Worm (Caenorhabditis elegans): ENCODE data around the gene F38B6.2.
A peak's percentile ranks its signal among the peaks of the same experiment; 100 is the strongest.

Gene F38B6.2

DNA sequence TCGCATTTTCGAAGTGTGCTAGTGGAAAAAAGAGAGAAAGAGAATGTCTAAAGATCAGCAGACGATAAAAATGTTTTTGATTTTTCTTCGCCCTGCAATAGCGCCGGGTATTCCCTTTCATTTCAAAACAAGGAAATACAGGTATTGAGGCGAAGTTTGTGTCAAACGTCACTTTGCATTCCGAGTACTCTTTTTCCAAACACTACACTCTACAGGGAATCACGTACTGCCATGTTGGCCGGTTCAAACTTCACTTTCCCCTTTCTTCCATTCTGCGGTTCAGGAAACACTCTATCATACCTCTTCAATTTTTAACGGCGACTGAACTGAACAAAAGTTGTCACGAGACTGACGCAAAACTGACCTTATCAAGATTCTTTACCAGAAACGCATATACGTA is 40.2 kb downstream of the F38B6.2 start:
- TF ChIP-seq ceh-8 (GFP tag; optimal IDR thresholded peaks at IDR 0.05) (no peak), efl-3 (GFP tag; optimal IDR thresholded peaks at IDR 0.05) (no peak), fkh-4 (tag; optimal IDR thresholded peaks at IDR 0.05; ENCODE audit: borderline replicate concordance) (no peak), C34B4.2 (tag; optimal IDR thresholded peaks at IDR 0.05) (no peak), vab-15 (tag; optimal IDR thresholded peaks at IDR 0.05) (no peak), mab-9 (GFP tag; IDR thresholded peaks at IDR 0.05) (0 out of 2 replicates have a peak, but pooled peaks have one; percentile 8), sox-4 (tag; optimal IDR thresholded peaks at IDR 0.05) (no peak), blmp-1 (tag; optimal IDR thresholded peaks at IDR 0.05) (peak; percentile 80), zip-4 (GFP tag; optimal IDR thresholded peaks at IDR 0.05) (no peak), sptf-1 (tag; optimal IDR thresholded peaks at IDR 0.05) (no peak), nhr-90 (tag; optimal IDR thresholded peaks at IDR 0.05; ENCODE audit: poor library complexity) (no peak)

DNA sequence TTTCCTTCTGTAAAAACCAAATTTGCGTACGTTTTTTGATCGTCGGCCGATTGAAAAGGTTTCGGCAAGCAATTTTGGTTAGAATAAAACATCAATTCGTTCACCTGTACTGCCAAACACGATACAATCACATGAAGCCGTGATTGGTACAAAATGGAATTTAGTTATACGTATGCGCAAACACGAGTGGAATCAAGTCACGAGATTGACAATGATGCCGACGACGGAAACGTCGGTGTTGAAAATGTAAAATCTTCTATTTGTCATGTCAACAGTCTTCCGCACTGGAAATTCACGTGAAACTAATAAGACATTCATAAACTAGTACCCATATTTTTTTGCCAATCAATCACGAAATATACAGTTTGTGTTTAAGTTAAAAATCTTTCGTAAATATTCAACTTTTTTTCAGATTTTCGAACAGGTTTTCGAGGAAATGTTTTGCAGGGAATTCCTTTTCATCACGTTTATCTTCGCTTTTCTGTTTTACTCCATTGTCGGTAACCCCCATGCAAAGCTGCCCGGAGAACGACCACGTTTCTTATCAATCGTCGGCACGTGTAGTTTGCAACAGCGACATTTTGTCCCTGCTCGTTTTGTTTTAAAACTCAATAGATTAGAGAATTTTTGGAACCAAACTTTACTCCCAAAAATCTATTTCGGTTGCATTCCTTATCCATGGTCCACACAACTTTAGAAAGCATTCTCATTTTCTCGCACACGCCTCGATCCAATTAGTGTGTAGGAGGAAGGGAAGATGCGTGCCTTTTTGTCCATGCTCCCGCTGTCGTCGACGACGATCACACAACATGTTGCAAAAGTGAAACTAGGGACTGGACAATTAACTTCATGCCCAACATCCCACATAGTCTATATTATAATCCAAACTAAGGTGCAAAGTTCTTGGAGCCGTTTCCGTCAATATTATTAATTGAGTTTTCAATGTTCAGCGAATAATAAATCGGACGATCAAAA is 41.0 kb downstream of the F38B6.2 start:
- TF ChIP-seq ces-1 (GFP tag; optimal IDR thresholded peaks at IDR 0.05), result no peak
- no peak for TF ChIP-seq alr-1 (tag; optimal IDR thresholded peaks at IDR 0.05; ENCODE audit: borderline replicate concordance)
- TF ChIP-seq pqm-1 (tag; optimal IDR thresholded peaks at IDR 0.05), result no peak
- TF ChIP-seq nhr-71 (tag; optimal IDR thresholded peaks at IDR 0.05), result peak; percentile 88
- TF ChIP-seq irx-1 (tag; optimal IDR thresholded peaks at IDR 0.05), result peak; percentile 61
- peak; percentile 60; the same call in 1 of the 2 replicates for TF ChIP-seq grh-1 (GFP tag; IDR thresholded peaks at IDR 0.05)
- peak in 1 of 2 experiments; percentile 56 for TF ChIP-seq lin-35 (GFP tag; optimal IDR thresholded peaks at IDR 0.05)
- TF ChIP-seq mef-2 (tag; optimal IDR thresholded peaks at IDR 0.05), result peak; percentile 12
- TF ChIP-seq nhr-28 (tag; optimal IDR thresholded peaks at IDR 0.05), result no peak
- TF ChIP-seq nhr-90 (tag; optimal IDR thresholded peaks at IDR 0.05; ENCODE audit: poor library complexity), result peak; percentile 58
- TF ChIP-seq efl-3 (GFP tag; optimal IDR thresholded peaks at IDR 0.05), result no peak
- TF ChIP-seq nhr-19 (GFP tag; conservative IDR thresholded peaks at IDR 0.05), result peak; percentile 63
- TF ChIP-seq snu-23 (GFP tag; optimal IDR thresholded peaks at IDR 0.05), result peak; percentile 75
- no peak for TF ChIP-seq C34B4.2 (tag; optimal IDR thresholded peaks at IDR 0.05)
- peak; percentile 54 for TF ChIP-seq unc-130 (tag; optimal IDR thresholded peaks at IDR 0.05)
- TF ChIP-seq mep-1 (tag; optimal IDR thresholded peaks at IDR 0.05), result peak; percentile 48
- peak; percentile 46 for TF ChIP-seq dsc-1 (tag; optimal IDR thresholded peaks at IDR 0.05)
- no peak for TF ChIP-seq ama-1 (optimal IDR thresholded peaks at IDR 0.05)
- peak; percentile 4 for TF ChIP-seq skn-1 (tag; optimal IDR thresholded peaks at IDR 0.05)
- no peak for TF ChIP-seq rnt-1 (tag; optimal IDR thresholded peaks at IDR 0.05)
- no peak for TF ChIP-seq Y116A8C.19 (tag; optimal IDR thresholded peaks at IDR 0.05; ENCODE audit: borderline replicate concordance)
- TF ChIP-seq egl-13 (tag; optimal IDR thresholded peaks at IDR 0.05), result peak; percentile 44
- TF ChIP-seq hpl-2 (GFP tag; optimal IDR thresholded peaks at IDR 0.05), result no peak
- peak; percentile 36; the same call in 1 of the 2 replicates for TF ChIP-seq ceh-88 (GFP tag; IDR thresholded peaks at IDR 0.05)
- TF ChIP-seq dpl-1 (GFP tag; optimal IDR thresholded peaks at IDR 0.05), result peak in 1 of 3 experiments; percentile 9
- peak; percentile 3 for TF ChIP-seq sox-4 (tag; optimal IDR thresholded peaks at IDR 0.05)
- TF ChIP-seq nhr-47 (tag; optimal IDR thresholded peaks at IDR 0.05), result peak; percentile 42
- peak; percentile 18 to 43 for TF ChIP-seq lsy-2 (tag; optimal IDR thresholded peaks at IDR 0.05)
- peak; percentile 50 for TF ChIP-seq blmp-1 (tag; optimal IDR thresholded peaks at IDR 0.05)
- TF ChIP-seq unc-86 (tag; optimal IDR thresholded peaks at IDR 0.05), result no peak
- no peak for TF ChIP-seq unc-98 (GFP tag; IDR thresholded peaks at IDR 0.05)
- TF ChIP-seq efl-1 (optimal IDR thresholded peaks at IDR 0.05), result no peak
- TF ChIP-seq efl-1 (GFP tag; optimal IDR thresholded peaks at IDR 0.05 in 1 of 2), result peak in 1 of 2 experiments; percentile 2
- no peak for TF ChIP-seq nhr-76 (tag; optimal IDR thresholded peaks at IDR 0.05)
- TF ChIP-seq nhr-20 (tag; optimal IDR thresholded peaks at IDR 0.05), result peak; percentile 91
- peak; percentile 19 for TF ChIP-seq lin-13 (GFP tag; optimal IDR thresholded peaks at IDR 0.05)
- TF ChIP-seq nhr-85 (tag), result peak; percentile 95
- peak in 1 of 2 experiments; percentile 15 for TF ChIP-seq mdl-1 (tag; optimal IDR thresholded peaks at IDR 0.05)
- peak in 2 of 6 experiments; percentile 49 to 64 for TF ChIP-seq elt-3 (tag; optimal IDR thresholded peaks at IDR 0.05)
- peak; percentile 40 for TF ChIP-seq xbp-1 (tag; optimal IDR thresholded peaks at IDR 0.05)
- TF ChIP-seq lin-14 (GFP tag; optimal IDR thresholded peaks at IDR 0.05), result peak; percentile 75
- no peak for TF ChIP-seq unc-62 (GFP tag; optimal IDR thresholded peaks at IDR 0.05)
